Worm (Caenorhabditis elegans): ENCODE measurements around the gene nfki-1.

nfki-1 gene

ce11 chrX:15336392-15336791 is 18.6 kb upstream of the nfki-1 start:
- no peak for TF ChIP-seq zip-8 (tag; optimal IDR thresholded peaks at IDR 0.05)
- no peak for TF ChIP-seq mls-2 (tag; optimal IDR thresholded peaks at IDR 0.05)
- no peak for TF ChIP-seq ztf-11 (tag; optimal IDR thresholded peaks at IDR 0.05)
- no peak for TF ChIP-seq unc-62 (GFP tag; optimal IDR thresholded peaks at IDR 0.05)
- TF ChIP-seq nhr-2 (tag; optimal IDR thresholded peaks at IDR 0.05), result no peak
- no peak for TF ChIP-seq elt-1 (tag; optimal IDR thresholded peaks at IDR 0.05; ENCODE audit: borderline replicate concordance, insufficient read depth)
- TF ChIP-seq nhr-28 (tag; optimal IDR thresholded peaks at IDR 0.05), result no peak
- TF ChIP-seq tbx-8 (GFP tag; optimal IDR thresholded peaks at IDR 0.05), result no peak
- TF ChIP-seq lsy-2 (tag; optimal IDR thresholded peaks at IDR 0.05), result no peak
- TF ChIP-seq nhr-12 (tag; optimal IDR thresholded peaks at IDR 0.05), result no peak
- TF ChIP-seq unc-39 (tag; optimal IDR thresholded peaks at IDR 0.05), result no peak
- TF ChIP-seq hlh-1 (tag; optimal IDR thresholded peaks at IDR 0.05), result no peak
- no peak for TF ChIP-seq snpc-4 (tag; optimal IDR thresholded peaks at IDR 0.05)
- no peak for TF ChIP-seq drap-1 (GFP tag; optimal IDR thresholded peaks at IDR 0.05)
- no peak for TF ChIP-seq blmp-1 (tag; optimal IDR thresholded peaks at IDR 0.05)
- TF ChIP-seq lin-13 (tag; optimal IDR thresholded peaks at IDR 0.05), result no peak
- no peak for TF ChIP-seq ceh-43 (GFP tag; optimal IDR thresholded peaks at IDR 0.05)
- TF ChIP-seq bed-3 (GFP tag; optimal IDR thresholded peaks at IDR 0.05), result no peak
- no peak for TF ChIP-seq elt-3 (tag; optimal IDR thresholded peaks at IDR 0.05)

ce11 chrX:15338195-15338594 is 16.8 kb upstream of the nfki-1 start:
- TF ChIP-seq unc-62 (GFP tag; optimal IDR thresholded peaks at IDR 0.05) (peak; percentile 21), ceh-43 (GFP tag; optimal IDR thresholded peaks at IDR 0.05) (no peak), pha-4 (tag; optimal IDR thresholded peaks at IDR 0.05) (no peak), sem-2 (GFP tag; optimal IDR thresholded peaks at IDR 0.05) (no peak), hlh-1 (tag; optimal IDR thresholded peaks at IDR 0.05) (peak; percentile 92), ztf-11 (tag; optimal IDR thresholded peaks at IDR 0.05) (no peak), mls-2 (tag; optimal IDR thresholded peaks at IDR 0.05) (no peak), nhr-76 (tag; optimal IDR thresholded peaks at IDR 0.05) (no peak), cnd-1 (tag; optimal IDR thresholded peaks at IDR 0.05) (no peak), ceh-83 (GFP tag; optimal IDR thresholded peaks at IDR 0.05) (no peak), unc-120 (tag; optimal IDR thresholded peaks at IDR 0.05; ENCODE audit: poor library complexity, severe bottlenecking) (peak; percentile 25), nhr-237 (tag; optimal IDR thresholded peaks at IDR 0.05) (no peak)

ce11 chrX:15339807-15340596 is 15.0 kb upstream of the nfki-1 start, which contains the start of gene Y15E3A.5:
Gene Y15E3A.5 (plus strand): TSS chrX:15340558.
- TF ChIP-seq nhr-28 (tag; optimal IDR thresholded peaks at IDR 0.05) (no peak), drap-1 (GFP tag; optimal IDR thresholded peaks at IDR 0.05) (no peak), ztf-11 (tag; optimal IDR thresholded peaks at IDR 0.05) (no peak), sptf-1 (tag; optimal IDR thresholded peaks at IDR 0.05) (no peak), ceh-83 (GFP tag; optimal IDR thresholded peaks at IDR 0.05) (no peak), lin-32 (GFP tag; optimal IDR thresholded peaks at IDR 0.05) (no peak), nhr-2 (tag; optimal IDR thresholded peaks at IDR 0.05) (no peak), blmp-1 (tag; optimal IDR thresholded peaks at IDR 0.05) (no peak), ces-1 (GFP tag; optimal IDR thresholded peaks at IDR 0.05) (no peak), nhr-237 (tag; optimal IDR thresholded peaks at IDR 0.05) (no peak), mab-5 (tag; optimal IDR thresholded peaks at IDR 0.05) (no peak), hlh-1 (tag; optimal IDR thresholded peaks at IDR 0.05) (no peak), bed-3 (GFP tag; optimal IDR thresholded peaks at IDR 0.05) (no peak), mep-1 (tag; optimal IDR thresholded peaks at IDR 0.05) (no peak), elt-3 (tag; optimal IDR thresholded peaks at IDR 0.05) (no peak), unc-39 (tag; optimal IDR thresholded peaks at IDR 0.05) (no peak), elt-1 (tag; optimal IDR thresholded peaks at IDR 0.05; ENCODE audit: borderline replicate concordance, insufficient read depth) (no peak), nhr-12 (tag; optimal IDR thresholded peaks at IDR 0.05) (no peak), flh-1 (GFP tag; optimal IDR thresholded peaks at IDR 0.05) (no peak)

- peak; percentile 40 for TF ChIP-seq ceh-83 (GFP tag; optimal IDR thresholded peaks at IDR 0.05)
- no peak for TF ChIP-seq pha-4 (tag; optimal IDR thresholded peaks at IDR 0.05)
- TF ChIP-seq blmp-1 (tag; optimal IDR thresholded peaks at IDR 0.05), result no peak
- no peak for TF ChIP-seq nhr-2 (tag; optimal IDR thresholded peaks at IDR 0.05)
- TF ChIP-seq sptf-1 (tag; optimal IDR thresholded peaks at IDR 0.05), result peak; percentile 34
Observed at ce11 chrX:15340743-15341142, 14.3 kb upstream of the nfki-1 start.

All from whole organism, mixed stage, embryonic.